Comparison of ENCODE assay signal across 1 fruit fly cellular context in genomic region chr3R:16244241-16244977, dm6.
A peak's percentile ranks its signal among the peaks of the same experiment; 100 is the strongest.
TF ChIP-seq lines count a peak whose summit lies in the region.

No protein-coding gene starts in this region.

TF ChIP-seq in whole organism, embryonic, 481 proteins besides CTCF, POLR2A, EP300 and RAD21 (continued from another document):
- TF ChIP-seq lab (GFP tag; optimal IDR thresholded peaks at IDR 0.05; lab: Kevin White, UChicago) = peak; percentile 25
- TF ChIP-seq Dll (GFP tag; IDR thresholded peaks at IDR 0.05; lab: Robert Waterston, UW; ENCODE audit: partially characterized antibody) = 0 out of 4 replicates have a peak, but pooled peaks have one; percentile 10
- TF ChIP-seq Blimp-1 (GFP tag; optimal IDR thresholded peaks at IDR 0.05; lab: Kevin White, UChicago) = peak; percentile 51
- TF ChIP-seq CG3726 (GFP tag; IDR thresholded peaks at IDR 0.05; lab: Robert Waterston, UW) = no peak
- peak; percentile 15 for TF ChIP-seq cg (GFP tag; optimal IDR thresholded peaks at IDR 0.05; lab: Kevin White, UChicago)
- no peak for TF ChIP-seq CG14965 (GFP tag; optimal IDR thresholded peaks at IDR 0.05; lab: Kevin White, UChicago; ENCODE audit: borderline replicate concordance)
- TF ChIP-seq CG1024 (GFP tag; IDR thresholded peaks at IDR 0.05; lab: Robert Waterston, UW) = no peak
- no peak for TF ChIP-seq amos (GFP tag; IDR thresholded peaks at IDR 0.05; lab: Robert Waterston, UW; ENCODE audit: partially characterized antibody)
- no peak for TF ChIP-seq psq (GFP tag; optimal IDR thresholded peaks at IDR 0.05; lab: Kevin White, UChicago)
- TF ChIP-seq gsb-n (tag; optimal IDR thresholded peaks at IDR 0.05; lab: Kevin White, UChicago) = no peak
- TF ChIP-seq z (GFP tag; IDR thresholded peaks at IDR 0.05; lab: Robert Waterston, UW) = 0 out of 3 replicates have a peak, but pooled peaks have one; percentile 23
- no peak for TF ChIP-seq CG18619 (GFP tag; optimal IDR thresholded peaks at IDR 0.05; lab: Kevin White, UChicago)
- TF ChIP-seq Usf (GFP tag; optimal IDR thresholded peaks at IDR 0.05; lab: Kevin White, UChicago) = no peak
- TF ChIP-seq en (GFP tag; optimal IDR thresholded peaks at IDR 0.05; lab: Kevin White, UChicago) = no peak
- TF ChIP-seq br (optimal IDR thresholded peaks at IDR 0.05; lab: Kevin White, UChicago) = no peak
- TF ChIP-seq p53 (GFP tag; optimal IDR thresholded peaks at IDR 0.05; lab: Kevin White, UChicago) = no peak
- no peak for TF ChIP-seq CG10979 (tag; optimal IDR thresholded peaks at IDR 0.05; lab: Kevin White, UChicago)
- peak; percentile 97 for TF ChIP-seq sr (GFP tag; IDR thresholded peaks at IDR 0.05; lab: Robert Waterston, UW)
- TF ChIP-seq chm (GFP tag; IDR thresholded peaks at IDR 0.05; lab: Robert Waterston, UW) = peak; percentile 14; the same call in 1 of the 2 replicates
- TF ChIP-seq Meics (GFP tag; optimal IDR thresholded peaks at IDR 0.05; lab: Kevin White, UChicago) = peak; percentile 0
- TF ChIP-seq CG11398 (GFP tag; optimal IDR thresholded peaks at IDR 0.05; lab: Kevin White, UChicago) = no peak
- TF ChIP-seq CG11093 (GFP tag; IDR thresholded peaks at IDR 0.05; lab: Robert Waterston, UW) = no peak
- TF ChIP-seq pita (GFP tag; optimal IDR thresholded peaks at IDR 0.05; lab: Kevin White, UChicago) = no peak
- TF ChIP-seq Ada2b (GFP tag; IDR thresholded peaks at IDR 0.05; lab: Robert Waterston, UW) = no peak
- TF ChIP-seq dmrt11E (tag; optimal IDR thresholded peaks at IDR 0.05; lab: Kevin White, UChicago) = no peak
- TF ChIP-seq CG12104 (GFP tag; optimal IDR thresholded peaks at IDR 0.05; lab: Kevin White, UChicago) = no peak
- TF ChIP-seq Lpt (GFP tag; optimal IDR thresholded peaks at IDR 0.05; lab: Kevin White, UChicago) = no peak
- TF ChIP-seq Aef1 (GFP tag; IDR thresholded peaks at IDR 0.05; lab: Robert Waterston, UW) = peak; percentile 66
- TF ChIP-seq her (GFP tag; optimal IDR thresholded peaks at IDR 0.05; lab: Kevin White, UChicago) = no peak
- TF ChIP-seq onecut (GFP tag; IDR thresholded peaks at IDR 0.05; lab: Robert Waterston, UW) = no peak
- peak; percentile 16; the same call in 1 of the 2 replicates for TF ChIP-seq CG31441 (GFP tag; IDR thresholded peaks at IDR 0.05; lab: Robert Waterston, UW)
- 0 out of 2 replicates have a peak, but pooled peaks have one; percentile 14 for TF ChIP-seq ranshi (GFP tag; IDR thresholded peaks at IDR 0.05; lab: Robert Waterston, UW)
- no peak for TF ChIP-seq exex (tag; optimal IDR thresholded peaks at IDR 0.05; lab: Kevin White, UChicago)
- 0 out of 2 replicates have a peak, but pooled peaks have one; percentile 17 for TF ChIP-seq CG11247 (GFP tag; IDR thresholded peaks at IDR 0.05; lab: Robert Waterston, UW)
- peak; percentile 86 for TF ChIP-seq vvl (GFP tag; IDR thresholded peaks at IDR 0.05; lab: Robert Waterston, UW)
- no peak for TF ChIP-seq CG2889 (GFP tag; IDR thresholded peaks at IDR 0.05; lab: Robert Waterston, UW)
- no peak for TF ChIP-seq CG1233 (GFP tag; optimal IDR thresholded peaks at IDR 0.05; lab: Kevin White, UChicago)
- TF ChIP-seq Ets65A (GFP tag; lab: Kevin White, UChicago) = peak; percentile 25
- peak; percentile 14 for TF ChIP-seq cwo (GFP tag; optimal IDR thresholded peaks at IDR 0.05; lab: Kevin White, UChicago)
- TF ChIP-seq Trl (optimal IDR thresholded peaks at IDR 0.05; lab: Kevin White, UChicago) = peak; percentile 57 to 62
- TF ChIP-seq Trl (GFP tag; optimal IDR thresholded peaks at IDR 0.05; lab: Kevin White, UChicago) = no peak
- no peak for TF ChIP-seq zen2 (GFP tag; IDR thresholded peaks at IDR 0.05; lab: Robert Waterston, UW; ENCODE audit: partially characterized antibody)
- TF ChIP-seq CG6654 (GFP tag; optimal IDR thresholded peaks at IDR 0.05; lab: Kevin White, UChicago) = no peak
- no peak for TF ChIP-seq CG12155 (GFP tag; optimal IDR thresholded peaks at IDR 0.05; lab: Kevin White, UChicago)
- TF ChIP-seq tll (GFP tag; optimal IDR thresholded peaks at IDR 0.05; lab: Kevin White, UChicago) = no peak
- TF ChIP-seq dan (GFP tag; IDR thresholded peaks at IDR 0.05; lab: Robert Waterston, UW) = no peak
- 0 out of 2 replicates have a peak, but pooled peaks have one; percentile 30 for TF ChIP-seq rib (GFP tag; IDR thresholded peaks at IDR 0.05; lab: Robert Waterston, UW)
- TF ChIP-seq grau (tag; optimal IDR thresholded peaks at IDR 0.05; lab: Kevin White, UChicago) = no peak
- TF ChIP-seq CG2678 (tag; optimal IDR thresholded peaks at IDR 0.05; lab: Kevin White, UChicago) = peak; percentile 9
